Worm (Caenorhabditis elegans) whole organism, L4 larva: Measurements from ENCODE around the gene idpp-2.

Experiments
- R02D3.7 ChIP-seq: fragments of 150-350 bp; sonication (generic microtip); optimal IDR thresholded peaks from 3 replicates; lab custom pipeline; 2014; ENCODE audit warnings: missing biosample characterization, missing genetic modification characterization
- ama-1 ChIP-seq: fragments of 150-350 bp; optimal IDR thresholded peaks from 2 replicates; lab custom pipeline; 2014; ENCODE audit warnings: inconsistent platforms, mixed read lengths
- ceh-44 ChIP-seq: fragments of 200-800 bp; sonication (Bioruptor generic); IDR thresholded peaks from 2 replicates; pipeline ENCODE4 v1.3.6; 2022; ENCODE audit warnings: missing genetic modification reagents, missing genetic modification characterization, missing compliant biosample characterization
- daf-8 ChIP-seq: fragments of 200-800 bp; sonication (Bioruptor generic); IDR thresholded peaks from 2 replicates; pipeline ENCODE4 v1.3.6; 2022; ENCODE audit warnings: missing genetic modification characterization, missing compliant biosample characterization
- hlh-30 ChIP-seq: sonication (generic microtip); optimal IDR thresholded peaks from 2 replicates; lab custom pipeline; 2017; ENCODE audit warnings: antibody characterized with exemption, mild to moderate bottlenecking, missing genetic modification characterization, missing compliant biosample characterization; ENCODE audit not compliant: insufficient read depth
- nhr-11 ChIP-seq: fragments of 150-350 bp; optimal IDR thresholded peaks from 2 replicates; lab custom pipeline; 2014; ENCODE audit warnings: missing biosample characterization, missing genetic modification characterization
- set-16 ChIP-seq: fragments of 200-800 bp; sonication (Bioruptor generic); IDR thresholded peaks from 2 replicates; pipeline ENCODE4 v1.3.6; 2022; ENCODE audit warnings: missing genetic modification reagents, missing genetic modification characterization, missing compliant biosample characterization
- snpc-4 ChIP-seq: fragments of 150-350 bp; optimal IDR thresholded peaks from 2 replicates; lab custom pipeline; 2014; ENCODE audit warnings: missing biosample characterization, missing genetic modification characterization

- TF ChIP-seq snpc-4 (no peak), ama-1 (no peak), hlh-30 (tag; lab: Kevin White, UChicago) (no peak), set-16 (GFP tag; lab: Robert Waterston, UW) (peak; percentile 74), nhr-11 (tag; lab: Kevin White, UChicago) (no peak), daf-8 (GFP tag; lab: Robert Waterston, UW) (no peak), ceh-44 (GFP tag; lab: Robert Waterston, UW) (no peak), R02D3.7 (tag; lab: Kevin White, UChicago) (no peak)
Measured at ce11 chrV:28270-28669, 26.8 kb downstream of the idpp-2 start.
